ENCODE assay signal across 4 worm cellular contexts in the genomic region with DNA sequence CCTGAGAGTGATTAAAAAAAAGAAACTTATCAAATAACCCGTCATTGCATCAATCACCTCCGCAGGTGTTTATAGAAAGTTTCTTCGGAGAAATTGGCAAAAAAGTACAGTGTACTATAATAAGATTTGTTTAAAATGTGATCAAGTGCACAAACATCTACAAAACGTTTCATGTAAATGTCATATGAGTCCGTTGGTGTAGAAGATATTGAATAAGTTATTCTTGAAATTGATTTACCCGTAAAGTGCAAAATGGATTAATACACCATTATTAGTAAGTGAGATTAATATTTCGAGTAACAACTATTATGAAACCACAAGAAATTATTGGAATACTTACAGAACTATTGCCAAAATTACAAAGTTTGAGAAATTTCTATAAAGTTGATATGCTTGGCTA.
TF ChIP-seq lines count a peak whose summit lies in the region.

No protein-coding gene starts in this region.

TF ChIP-seq in whole organism, L1 larva, 84 proteins besides CTCF, POLR2A, EP300 and RAD21:
- TF ChIP-seq fkh-10 (GFP tag; optimal IDR thresholded peaks at IDR 0.05; lab: Kevin White, UChicago), result no peak
- TF ChIP-seq nhr-11 (tag; optimal IDR thresholded peaks at IDR 0.05; lab: Kevin White, UChicago), result peak; percentile 48
- no peak for TF ChIP-seq mab-9 (GFP tag; IDR thresholded peaks at IDR 0.05; lab: Robert Waterston, UW)
- TF ChIP-seq nhr-19 (GFP tag; conservative IDR thresholded peaks at IDR 0.05; lab: Robert Waterston, UW), result no peak
- TF ChIP-seq nhr-71 (tag; optimal IDR thresholded peaks at IDR 0.05; lab: Kevin White, UChicago), result peak; percentile 69
- peak; percentile 14 for TF ChIP-seq pax-3 (tag; optimal IDR thresholded peaks at IDR 0.05; lab: Kevin White, UChicago)
- peak; percentile 31 for TF ChIP-seq nhr-20 (tag; optimal IDR thresholded peaks at IDR 0.05; lab: Kevin White, UChicago)
- no peak for TF ChIP-seq egl-27 (tag; optimal IDR thresholded peaks at IDR 0.05; lab: Kevin White, UChicago)
- TF ChIP-seq nhr-47 (tag; optimal IDR thresholded peaks at IDR 0.05; lab: Kevin White, UChicago), result peak; percentile 65
- peak; percentile 77 for TF ChIP-seq fkh-8 (tag; optimal IDR thresholded peaks at IDR 0.05; lab: Kevin White, UChicago)
- no peak for TF ChIP-seq mef-2 (tag; optimal IDR thresholded peaks at IDR 0.05; lab: Kevin White, UChicago)
- no peak for TF ChIP-seq nhr-85 (tag; lab: Kevin White, UChicago)
- no peak for TF ChIP-seq zag-1 (tag; optimal IDR thresholded peaks at IDR 0.05; lab: Kevin White, UChicago)
- peak; percentile 46 for TF ChIP-seq lin-14 (GFP tag; optimal IDR thresholded peaks at IDR 0.05; lab: Kevin White, UChicago)
- TF ChIP-seq efl-3 (GFP tag; optimal IDR thresholded peaks at IDR 0.05; lab: Kevin White, UChicago), result no peak
- TF ChIP-seq skn-1 (tag; optimal IDR thresholded peaks at IDR 0.05; lab: Kevin White, UChicago), result no peak
- TF ChIP-seq dsc-1 (tag; optimal IDR thresholded peaks at IDR 0.05; lab: Kevin White, UChicago), result peak; percentile 36
- TF ChIP-seq F16B12.6 (tag; optimal IDR thresholded peaks at IDR 0.05; lab: Kevin White, UChicago), result no peak

TF ChIP-seq in whole organism, L2 larva, 48 proteins besides CTCF, POLR2A, EP300 and RAD21:
- peak; percentile 23 for TF ChIP-seq dmd-4 (tag; optimal IDR thresholded peaks at IDR 0.05; lab: Kevin White, UChicago)
- TF ChIP-seq mdl-1 (tag; optimal IDR thresholded peaks at IDR 0.05; lab: Kevin White, UChicago), result no peak
- no peak for TF ChIP-seq nhr-11 (tag; optimal IDR thresholded peaks at IDR 0.05; lab: Kevin White, UChicago)
- peak; percentile 46 for TF ChIP-seq fos-1 (tag; optimal IDR thresholded peaks at IDR 0.05; lab: Kevin White, UChicago)
- TF ChIP-seq nhr-21 (tag; optimal IDR thresholded peaks at IDR 0.05; lab: Kevin White, UChicago), result peak; percentile 39
- peak; percentile 16 for TF ChIP-seq sma-9 (GFP tag; optimal IDR thresholded peaks at IDR 0.05; lab: Kevin White, UChicago)
- no peak for TF ChIP-seq sma-9 (tag; optimal IDR thresholded peaks at IDR 0.05; lab: Kevin White, UChicago)
- peak in 1 of 2 experiments; percentile 31 for TF ChIP-seq lsy-2 (tag; optimal IDR thresholded peaks at IDR 0.05; lab: Kevin White, UChicago)
- no peak for TF ChIP-seq ZK546.5 (tag; optimal IDR thresholded peaks at IDR 0.05; lab: Kevin White, UChicago)
- peak; percentile 23 for TF ChIP-seq C34F6.9 (tag; optimal IDR thresholded peaks at IDR 0.05; lab: Kevin White, UChicago)
- TF ChIP-seq blmp-1 (tag; optimal IDR thresholded peaks at IDR 0.05; lab: Kevin White, UChicago; ENCODE audit: insufficient read depth), result peak; percentile 16

TF ChIP-seq in whole organism, L4 larva, 104 proteins besides CTCF, POLR2A, EP300 and RAD21:
- TF ChIP-seq nhr-48 (tag; optimal IDR thresholded peaks at IDR 0.05; lab: Kevin White, UChicago) (peak; percentile 26), nhr-11 (tag; optimal IDR thresholded peaks at IDR 0.05; lab: Kevin White, UChicago) (peak; percentile 42), zip-11 (GFP tag; IDR thresholded peaks at IDR 0.05; lab: Robert Waterston, UW) (no peak)

TF ChIP-seq in whole organism, mixed stage, embryonic, 35 proteins besides CTCF, POLR2A, EP300 and RAD21:
- TF ChIP-seq blmp-1 (tag; optimal IDR thresholded peaks at IDR 0.05; lab: Kevin White, UChicago) (no peak), ces-1 (GFP tag; optimal IDR thresholded peaks at IDR 0.05; lab: Kevin White, UChicago) (peak; percentile 5), elt-3 (tag; optimal IDR thresholded peaks at IDR 0.05; lab: Kevin White, UChicago) (no peak), unc-120 (tag; optimal IDR thresholded peaks at IDR 0.05; lab: Kevin White, UChicago; ENCODE audit: poor library complexity, severe bottlenecking) (no peak), flh-1 (GFP tag; optimal IDR thresholded peaks at IDR 0.05; lab: Kevin White, UChicago) (no peak)

Comparison
In these comparisons a context has a peak if more than half of its experiments do, and no peak if none do; other contexts are left out.
1. Of the 29 proteins assayed by ChIP-seq in both whole organism, L4 larva and whole organism, L1 larva: peak only in whole organism, L4 larva: none; only in whole organism, L1 larva: none; in both: nhr-11; in neither: 28.